Fruit fly (Drosophila melanogaster) whole organism, embryonic: ENCODE measurements around the gene Rab35.

Experiments used
- CG10959 ChIP-seq: fragments of 200-800 bp; sonication (Bioruptor generic); IDR thresholded peaks from 2 replicates; pipeline ENCODE4 v1.3.6; 2022; ENCODE audit warnings: missing biosample characterization, missing genetic modification characterization
- CG7987 ChIP-seq: fragments of 200-800 bp; sonication (Bioruptor generic); optimal IDR thresholded peaks from 2 replicates; lab custom pipeline; 2018; ENCODE audit warnings: missing biosample characterization, mild to moderate bottlenecking, missing genetic modification characterization, moderate library complexity
- Ets97D ChIP-seq: fragments of 200-800 bp; sonication (Bioruptor generic); optimal IDR thresholded peaks from 3 replicates; lab custom pipeline; 2016; ENCODE audit warnings: missing biosample characterization, missing genetic modification characterization
- NC2α ChIP-seq: fragments of 200-800 bp; sonication (Bioruptor generic); optimal IDR thresholded peaks from 2 replicates; lab custom pipeline; 2016; ENCODE audit warnings: missing biosample characterization, missing genetic modification characterization
- cwo ChIP-seq: fragments of 200-800 bp; sonication (Bioruptor generic); optimal IDR thresholded peaks from 3 replicates; lab custom pipeline; 2017; ENCODE audit warnings: missing biosample characterization, missing genetic modification characterization, mild to moderate bottlenecking, moderate library complexity, missing genetic modification reagents
- usp ChIP-seq: fragments of >200 bp; optimal IDR thresholded peaks from 2 replicates; lab custom pipeline; 2017; ENCODE audit warnings: missing biosample characterization, missing genetic modification characterization

dm6 chrX:20158491-20158890, 1.2 kb downstream of the Rab35 start:
- TF ChIP-seq Ets97D (no peak), CG7987 (no peak), cwo (GFP tag; lab: Kevin White, UChicago) (no peak), NC2α (GFP tag; lab: Kevin White, UChicago) (no peak), usp (GFP tag; lab: Kevin White, UChicago) (no peak), CG10959 (GFP tag; lab: Robert Waterston, UW) (no peak)
